In the genomic region with DNA sequence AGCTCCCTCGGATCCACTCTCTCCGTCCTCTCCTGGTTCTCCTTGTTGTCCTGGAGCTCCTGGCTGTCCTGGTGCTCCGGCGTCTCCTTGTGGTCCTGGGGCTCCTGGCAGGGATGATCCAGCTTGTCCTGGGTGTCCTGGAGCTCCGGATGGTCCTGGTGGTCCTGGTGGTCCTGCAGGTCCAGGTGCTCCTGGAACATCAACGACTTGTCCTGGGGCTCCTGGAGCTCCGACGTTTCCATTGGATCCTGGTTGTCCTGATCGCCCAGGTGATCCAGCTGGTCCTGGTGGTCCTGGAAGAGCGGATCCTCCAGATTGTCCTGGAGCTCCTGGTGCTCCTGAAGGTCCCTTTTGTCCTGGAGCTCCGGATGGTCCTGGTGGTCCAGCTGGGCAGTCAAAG, we compare ENCODE assay signal across 2 worm cellular contexts.
A peak's percentile ranks its signal among the peaks of the same experiment; 100 is the strongest.
TF ChIP-seq lines count a peak whose summit lies in the region.

No protein-coding gene starts in this region.

TF ChIP-seq in whole organism, L4 larva, 104 proteins besides CTCF, POLR2A, EP300 and RAD21:
- TF ChIP-seq duxl-1 (tag; optimal IDR thresholded peaks at IDR 0.05; lab: Kevin White, UChicago; ENCODE audit: poor library complexity) (no peak), set-16 (GFP tag; IDR thresholded peaks at IDR 0.05; lab: Robert Waterston, UW) (peak; percentile 96), vab-7 (GFP tag; IDR thresholded peaks at IDR 0.05; lab: Robert Waterston, UW) (no peak)
TF ChIP-seq in whole organism, L4 larva: peak in this region for 1.

TF ChIP-seq in whole organism, young adult, 124 proteins besides CTCF, POLR2A, EP300 and RAD21:
- TF ChIP-seq egrh-3 (GFP tag; IDR thresholded peaks at IDR 0.05; lab: Robert Waterston, UW), result peak; percentile 89
- no peak for TF ChIP-seq somi-1 (GFP tag; optimal IDR thresholded peaks at IDR 0.05; lab: Kevin White, UChicago)
- TF ChIP-seq zfh-2 (GFP tag; conservative IDR thresholded peaks at IDR 0.05; lab: Robert Waterston, UW), result peak; percentile 87; the same call in 1 of the 2 replicates
